Worm (Caenorhabditis elegans): Measurements from ENCODE around the gene Y49F6B.6.

DNA sequence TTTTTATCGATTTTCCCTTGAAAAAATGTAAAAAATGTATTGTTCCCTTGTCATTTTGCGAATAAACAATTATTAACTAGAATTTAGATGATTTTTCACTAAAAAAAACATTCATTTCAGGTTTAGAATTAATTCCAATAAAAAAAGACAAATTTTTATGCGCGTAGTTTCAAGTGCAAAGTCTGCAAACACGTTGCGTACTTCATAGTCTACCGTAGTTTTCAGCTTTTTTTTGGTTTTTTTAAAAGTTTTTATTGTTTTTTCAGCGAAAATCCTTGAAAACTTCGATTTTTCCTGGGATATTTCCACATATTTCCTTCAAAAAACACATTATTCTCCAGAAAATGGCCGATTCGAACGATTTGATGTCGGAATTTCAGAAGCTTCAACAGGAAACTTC is 19.4 kb upstream of the Y49F6B.6 start, which contains the start of gene C16C8.11:
- TF ChIP-seq med-1 (GFP tag; optimal IDR thresholded peaks at IDR 0.05; ENCODE audit: insufficient read depth) = no peak
- TF ChIP-seq ztf-23 (GFP tag; IDR thresholded peaks at IDR 0.05) = no peak

All from whole organism, midembryonic.